Worm (Caenorhabditis elegans): Measurements from ENCODE around the gene cysl-2.

- TF ChIP-seq unc-62 (GFP tag; optimal IDR thresholded peaks at IDR 0.05): no peak
- TF ChIP-seq F13H6.1 (tag; optimal IDR thresholded peaks at IDR 0.05): no peak
- TF ChIP-seq snpc-4 (tag; optimal IDR thresholded peaks at IDR 0.05): no peak
- no peak for TF ChIP-seq nhr-11 (tag; optimal IDR thresholded peaks at IDR 0.05)
- no peak for TF ChIP-seq lin-13 (GFP tag; optimal IDR thresholded peaks at IDR 0.05)
- TF ChIP-seq ztf-4 (tag; optimal IDR thresholded peaks at IDR 0.05): no peak
- TF ChIP-seq ceh-82 (tag; optimal IDR thresholded peaks at IDR 0.05): no peak
- no peak for TF ChIP-seq ZK546.5 (tag; optimal IDR thresholded peaks at IDR 0.05)
- TF ChIP-seq dmd-4 (tag; optimal IDR thresholded peaks at IDR 0.05): no peak
- TF ChIP-seq egl-27 (tag; optimal IDR thresholded peaks at IDR 0.05): no peak
- TF ChIP-seq Y55F3AM.14 (GFP tag; optimal IDR thresholded peaks at IDR 0.05): no peak
- no peak for TF ChIP-seq lsy-2 (tag; optimal IDR thresholded peaks at IDR 0.05)
Observed at ce11 chrII:14510162-14510561, 15.9 kb upstream of the cysl-2 start.

Measured in whole organism, L2 larva.